Fruit fly (Drosophila melanogaster) whole organism, embryonic: ENCODE measurements around the gene SLC5A11.

ENCODE experiments used
- Asciz ChIP-seq: fragments of 200-800 bp; sonication (Bioruptor generic); optimal IDR thresholded peaks from 2 replicates; lab custom pipeline; 2017; ENCODE audit warnings: missing biosample characterization, mild to moderate bottlenecking, missing genetic modification characterization, missing genetic modification reagents
- B-H1 ChIP-seq: fragments of 200-800 bp; sonication (Bioruptor generic); IDR thresholded peaks from 3 replicates; pipeline ENCODE4 v1.3.6; 2022; ENCODE audit warnings: missing biosample characterization, missing genetic modification characterization
- Blimp-1 ChIP-seq: fragments of 200-800 bp; sonication (Bioruptor generic); optimal IDR thresholded peaks from 3 replicates; lab custom pipeline; 2018; ENCODE audit warnings: missing biosample characterization, missing genetic modification characterization, mild to moderate bottlenecking, moderate library complexity, missing genetic modification reagents
- CG10274 ChIP-seq: fragments of 200-800 bp; sonication (Bioruptor generic); optimal IDR thresholded peaks from 3 replicates; lab custom pipeline; 2017; ENCODE audit warnings: missing biosample characterization, mild to moderate bottlenecking, missing genetic modification characterization
- CG10565 ChIP-seq: fragments of 200-800 bp; sonication (Bioruptor generic); optimal IDR thresholded peaks from 3 replicates; lab custom pipeline; 2016; ENCODE audit warnings: missing biosample characterization, mild to moderate bottlenecking, missing genetic modification characterization
- CG10654 ChIP-seq: fragments of 200-800 bp; sonication (Bioruptor generic); optimal IDR thresholded peaks from 2 replicates; lab custom pipeline; 2016; ENCODE audit warnings: missing biosample characterization, missing genetic modification characterization
- CG11456 ChIP-seq: fragments of 200-800 bp; sonication (Bioruptor generic); IDR thresholded peaks from 3 replicates; pipeline ENCODE4 v1.3.6; 2022; ENCODE audit warnings: missing biosample characterization, missing genetic modification characterization
- CG11695 ChIP-seq: fragments of 200-800 bp; sonication (Bioruptor generic); IDR thresholded peaks from 3 replicates; pipeline ENCODE4 v1.3.6; 2022; ENCODE audit warnings: missing biosample characterization, missing genetic modification characterization
- CG15514 ChIP-seq: fragments of 200-800 bp; sonication (Bioruptor generic); optimal IDR thresholded peaks from 3 replicates; lab custom pipeline; 2017; ENCODE audit warnings: missing biosample characterization, missing genetic modification characterization, mild to moderate bottlenecking, moderate library complexity, missing genetic modification reagents
- CG16779 ChIP-seq: fragments of 200-800 bp; sonication (Bioruptor generic); IDR thresholded peaks from 2 replicates; pipeline ENCODE4 v1.3.6; 2022; ENCODE audit warnings: missing biosample characterization, missing genetic modification characterization
- CG2712 ChIP-seq: fragments of 200-800 bp; optimal IDR thresholded peaks from 3 replicates; lab custom pipeline; 2019; ENCODE audit warnings: missing biosample characterization, mild to moderate bottlenecking, missing genetic modification characterization, moderate library complexity
- CG31441 ChIP-seq: fragments of 200-800 bp; sonication (Bioruptor generic); IDR thresholded peaks from 2 replicates; pipeline ENCODE4 v1.3.6; 2022; ENCODE audit warnings: missing biosample characterization, missing genetic modification characterization
- CG3838 ChIP-seq: fragments of 200-800 bp; sonication (Bioruptor generic); optimal IDR thresholded peaks from 3 replicates; lab custom pipeline; 2016; ENCODE audit warnings: missing biosample characterization, missing genetic modification characterization
- CG4730 ChIP-seq: fragments of 200-800 bp; sonication (Bioruptor generic); IDR thresholded peaks from 2 replicates; pipeline ENCODE4 v1.3.6; 2022; ENCODE audit warnings: missing biosample characterization, missing genetic modification characterization
- CG6683 ChIP-seq: fragments of 200-800 bp; sonication (Bioruptor generic); optimal IDR thresholded peaks from 2 replicates; lab custom pipeline; 2017; ENCODE audit warnings: missing biosample characterization, mild to moderate bottlenecking, missing genetic modification characterization, missing genetic modification reagents
- CG6765 ChIP-seq: fragments of 200-800 bp; sonication (Bioruptor generic); optimal IDR thresholded peaks from 3 replicates; lab custom pipeline; 2017; ENCODE audit warnings: missing biosample characterization, mild to moderate bottlenecking, missing genetic modification characterization
- CG7987 ChIP-seq: fragments of 200-800 bp; sonication (Bioruptor generic); optimal IDR thresholded peaks from 2 replicates; lab custom pipeline; 2018; ENCODE audit warnings: missing biosample characterization, mild to moderate bottlenecking, missing genetic modification characterization, moderate library complexity
- CG9215 ChIP-seq: fragments of 200-800 bp; sonication (Bioruptor generic); IDR thresholded peaks from 2 replicates; pipeline ENCODE4 v1.3.6; 2022; ENCODE audit warnings: missing biosample characterization, missing genetic modification characterization
- CG9437 ChIP-seq: fragments of 200-800 bp; sonication (Bioruptor generic); optimal IDR thresholded peaks from 2 replicates; lab custom pipeline; 2018; ENCODE audit warnings: missing biosample characterization, mild to moderate bottlenecking, missing genetic modification characterization
- CG9797 ChIP-seq: fragments of 200-800 bp; sonication (Bioruptor generic); optimal IDR thresholded peaks from 3 replicates; lab custom pipeline; 2018; ENCODE audit warnings: missing biosample characterization, mild to moderate bottlenecking, missing genetic modification characterization
- CG9932 ChIP-seq: fragments of 200-800 bp; sonication (Bioruptor generic); IDR thresholded peaks from 2 replicates; pipeline ENCODE4 v1.3.6; 2022; ENCODE audit warnings: missing biosample characterization, missing genetic modification characterization
- Camta ChIP-seq: fragments of 200-800 bp; sonication (Bioruptor generic); optimal IDR thresholded peaks from 2 replicates; lab custom pipeline; 2016; ENCODE audit warnings: missing biosample characterization, missing genetic modification characterization
- Dp ChIP-seq: fragments of 200-800 bp; sonication (Bioruptor generic); optimal IDR thresholded peaks from 2 replicates; lab custom pipeline; 2018; ENCODE audit warnings: missing biosample characterization, mild to moderate bottlenecking, missing genetic modification characterization, moderate library complexity
- Fer3 ChIP-seq: fragments of 200-800 bp; sonication (Bioruptor generic); optimal IDR thresholded peaks from 2 replicates; lab custom pipeline; 2018; ENCODE audit warnings: missing biosample characterization, mild to moderate bottlenecking, missing genetic modification characterization, moderate library complexity
- HmgZ ChIP-seq: fragments of 200-800 bp; sonication (Bioruptor generic); optimal IDR thresholded peaks from 2 replicates; lab custom pipeline; 2018; ENCODE audit warnings: missing biosample characterization, mild to moderate bottlenecking, missing genetic modification characterization
- Hr51 ChIP-seq, 2 experiments: fragments of 200-800 bp; sonication (Bioruptor generic); optimal IDR thresholded peaks; 2 replicates in 1 of 2; 3 replicates in 1 of 2; lab custom pipeline; 2016 to 2018; ENCODE audit warnings: missing biosample characterization in 2 of 2, missing genetic modification characterization in 2 of 2, mild to moderate bottlenecking in 1 of 2, moderate library complexity in 1 of 2
- Kr ChIP-seq: fragments of 200-800 bp; sonication (Bioruptor generic); optimal IDR thresholded peaks from 2 replicates; lab custom pipeline; 2017; ENCODE audit warnings: missing biosample characterization, mild to moderate bottlenecking, missing genetic modification characterization
- Med ChIP-seq: fragments of 200-800 bp; sonication (Bioruptor generic); peaks from one replicate; lab custom pipeline; 2016; ENCODE audit warnings: missing biosample characterization, missing genetic modification characterization, mild to moderate bottlenecking, inconsistent platforms, moderate library complexity
- Nf-YB ChIP-seq: fragments of 200-800 bp; sonication (Bioruptor generic); optimal IDR thresholded peaks from 3 replicates; lab custom pipeline; 2019; ENCODE audit warnings: missing biosample characterization, mild to moderate bottlenecking, missing genetic modification characterization, moderate library complexity
- Opbp ChIP-seq: fragments of 200-800 bp; sonication (Bioruptor generic); IDR thresholded peaks from 3 replicates; pipeline ENCODE4 v1.3.6; 2022; ENCODE audit warnings: missing biosample characterization, missing genetic modification characterization; ENCODE audit not compliant: partially characterized antibody
- Ptx1 ChIP-seq: fragments of 200-800 bp; sonication (Bioruptor generic); IDR thresholded peaks from 2 replicates; pipeline ENCODE4 v1.3.6; 2022; ENCODE audit warnings: missing biosample characterization, missing genetic modification characterization
- Rfx ChIP-seq: fragments of 200-800 bp; sonication (Bioruptor generic); IDR thresholded peaks from 2 replicates; pipeline ENCODE4 v1.3.6; 2022; ENCODE audit warnings: missing biosample characterization, missing genetic modification characterization
- Rx ChIP-seq: fragments of 200-800 bp; sonication (Bioruptor generic); IDR thresholded peaks from 2 replicates; pipeline ENCODE4 v1.3.6; 2022; ENCODE audit warnings: missing biosample characterization, missing genetic modification characterization
- disco-r ChIP-seq: fragments of 200-800 bp; sonication (Bioruptor generic); optimal IDR thresholded peaks from 2 replicates; lab custom pipeline; 2016; ENCODE audit warnings: missing biosample characterization, missing genetic modification characterization
- gcm ChIP-seq: fragments of 200-800 bp; sonication (Bioruptor generic); optimal IDR thresholded peaks from 2 replicates; lab custom pipeline; 2019; ENCODE audit warnings: missing biosample characterization, mild to moderate bottlenecking, missing genetic modification characterization, moderate library complexity
- gfzf ChIP-seq: fragments of 200-800 bp; sonication (Bioruptor generic); optimal IDR thresholded peaks from 2 replicates; lab custom pipeline; 2016; ENCODE audit warnings: missing biosample characterization, mild to moderate bottlenecking, missing genetic modification characterization, moderate library complexity
- gro ChIP-seq: fragments of 200-800 bp; sonication (Bioruptor generic); optimal IDR thresholded peaks from 2 replicates; lab custom pipeline; 2016; ENCODE audit warnings: missing biosample characterization, missing genetic modification characterization
- kah ChIP-seq: fragments of 200-800 bp; sonication (Bioruptor generic); optimal IDR thresholded peaks from 2 replicates; lab custom pipeline; 2018; ENCODE audit warnings: missing biosample characterization, mild to moderate bottlenecking, missing genetic modification characterization
- lilli ChIP-seq: fragments of 200-800 bp; sonication (Bioruptor generic); optimal IDR thresholded peaks from 3 replicates; lab custom pipeline; 2016; ENCODE audit warnings: missing biosample characterization, missing genetic modification characterization
- maf-S ChIP-seq: fragments of 200-800 bp; sonication (Bioruptor generic); optimal IDR thresholded peaks from 2 replicates; lab custom pipeline; 2016; ENCODE audit warnings: missing biosample characterization, missing genetic modification characterization
- mirr ChIP-seq: fragments of 200-800 bp; sonication (Bioruptor generic); optimal IDR thresholded peaks from 3 replicates; lab custom pipeline; 2018; ENCODE audit warnings: missing biosample characterization, mild to moderate bottlenecking, missing genetic modification characterization
- p53 ChIP-seq: fragments of 200-800 bp; sonication (Bioruptor generic); optimal IDR thresholded peaks from 2 replicates; lab custom pipeline; 2016; ENCODE audit warnings: missing biosample characterization, missing genetic modification characterization
- row ChIP-seq: fragments of 200-800 bp; sonication (Bioruptor generic); IDR thresholded peaks from 3 replicates; pipeline ENCODE4 v1.3.6; 2022; ENCODE audit warnings: missing biosample characterization, missing genetic modification characterization
- sens ChIP-seq: fragments of 200-800 bp; sonication (Bioruptor generic); peaks from one replicate; lab custom pipeline; 2016; ENCODE audit warnings: missing biosample characterization, missing genetic modification characterization
- shn ChIP-seq: fragments of 200-800 bp; sonication (Bioruptor generic); optimal IDR thresholded peaks from 3 replicates; lab custom pipeline; 2016; ENCODE audit warnings: missing biosample characterization, missing genetic modification characterization
- slou ChIP-seq: fragments of 200-800 bp; sonication (Bioruptor generic); optimal IDR thresholded peaks from 3 replicates; lab custom pipeline; 2016; ENCODE audit warnings: missing biosample characterization, missing genetic modification characterization
- sqz ChIP-seq: fragments of 200-800 bp; sonication (Bioruptor generic); optimal IDR thresholded peaks from 3 replicates; lab custom pipeline; 2018; ENCODE audit warnings: missing biosample characterization, mild to moderate bottlenecking, missing genetic modification characterization
- sr ChIP-seq: fragments of 200-800 bp; sonication (Bioruptor generic); IDR thresholded peaks from 3 replicates; pipeline ENCODE4 v1.3.6; 2022; ENCODE audit warnings: missing biosample characterization, missing genetic modification characterization
- vfl ChIP-seq: fragments of 200-800 bp; sonication (Bioruptor generic); optimal IDR thresholded peaks from 2 replicates; lab custom pipeline; 2016; ENCODE audit warnings: missing biosample characterization, missing genetic modification characterization
- wdn ChIP-seq: fragments of 200-800 bp; sonication (Bioruptor generic); IDR thresholded peaks from 2 replicates; pipeline ENCODE4 v1.3.6; 2022; ENCODE audit warnings: missing biosample characterization, missing genetic modification characterization

Gene SLC5A11

DNA sequence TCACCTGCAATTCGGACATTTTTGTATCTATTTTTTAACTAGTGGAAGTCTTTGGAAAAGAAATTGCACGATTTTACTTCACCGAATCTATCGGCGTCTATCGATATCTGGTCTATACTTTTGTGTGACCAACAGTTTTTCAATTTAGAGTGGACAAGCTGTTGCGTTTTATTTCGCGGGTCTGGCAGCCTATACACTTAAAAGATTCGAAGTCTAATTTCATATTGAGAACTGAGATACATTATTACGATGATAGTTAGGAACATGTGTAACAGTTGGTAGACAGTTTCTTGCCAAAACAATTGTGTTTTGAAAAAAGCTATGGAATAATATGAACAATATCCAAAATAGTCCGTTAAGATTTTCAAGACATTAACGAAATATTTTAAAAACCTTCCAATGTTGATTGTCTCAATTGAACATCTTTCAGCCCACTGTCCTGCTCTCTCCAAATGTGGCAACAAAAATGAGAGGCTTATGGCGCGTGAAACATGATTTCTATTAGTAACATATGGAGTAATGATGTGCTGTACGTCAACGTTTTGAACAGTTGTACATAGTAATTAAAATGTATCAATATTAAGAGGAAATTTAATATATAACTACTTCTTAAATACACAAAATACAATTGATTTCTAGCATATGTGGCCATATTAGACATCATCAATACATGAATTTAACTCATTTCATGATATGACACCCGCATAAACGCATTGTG lies 42.5 kb downstream of the SLC5A11 start, which contains the start of gene Acbp1 (continued):
- TF ChIP-seq Camta (GFP tag; lab: Kevin White, UChicago), result peak; percentile 95
- peak; percentile 95 for TF ChIP-seq maf-S (GFP tag; lab: Kevin White, UChicago)
- peak; percentile 92 for TF ChIP-seq Kr (GFP tag; lab: Kevin White, UChicago)
- peak; percentile 87 for TF ChIP-seq B-H1 (GFP tag; lab: Robert Waterston, UW)
- peak; percentile 82 for TF ChIP-seq disco-r (GFP tag; lab: Kevin White, UChicago)
- TF ChIP-seq CG10654 (GFP tag; lab: Kevin White, UChicago), result peak; percentile 92
- TF ChIP-seq CG10274 (GFP tag; lab: Kevin White, UChicago), result peak; percentile 83
- TF ChIP-seq lilli (GFP tag; lab: Kevin White, UChicago), result peak; percentile 97
- peak; percentile 93 for TF ChIP-seq CG7987 (GFP tag; lab: Kevin White, UChicago)
- TF ChIP-seq HmgZ, result peak; percentile 97
- peak; percentile 82 for TF ChIP-seq CG16779
- peak; percentile 99 for TF ChIP-seq Med
- TF ChIP-seq Blimp-1 (GFP tag; lab: Kevin White, UChicago), result peak; percentile 96
- TF ChIP-seq Rfx (GFP tag; lab: Robert Waterston, UW), result peak; percentile 92
- peak; percentile 99 for TF ChIP-seq sens (GFP tag; lab: Kevin White, UChicago)
- peak; percentile 96 for TF ChIP-seq shn (GFP tag; lab: Kevin White, UChicago)
- TF ChIP-seq CG11695 (GFP tag; lab: Robert Waterston, UW), result peak; percentile 94
- peak; percentile 93 for TF ChIP-seq vfl (GFP tag; lab: Kevin White, UChicago)
- TF ChIP-seq CG3838, result peak; percentile 82
- peak; percentile 96 for TF ChIP-seq CG9932 (GFP tag; lab: Robert Waterston, UW)
- TF ChIP-seq CG4730 (GFP tag; lab: Robert Waterston, UW), result peak; percentile 88
- TF ChIP-seq row (GFP tag; lab: Robert Waterston, UW), result peak; percentile 97
- peak; percentile 78 for TF ChIP-seq Opbp (GFP tag; lab: Robert Waterston, UW)
- TF ChIP-seq CG10565 (GFP tag; lab: Kevin White, UChicago), result peak; percentile 81
- TF ChIP-seq CG6683, result peak; percentile 94
- peak; percentile 97 for TF ChIP-seq Fer3
- TF ChIP-seq CG31441 (GFP tag; lab: Robert Waterston, UW), result peak; percentile 97
- peak; percentile 84 for TF ChIP-seq gfzf (GFP tag; lab: Kevin White, UChicago)
- TF ChIP-seq mirr (GFP tag; lab: Kevin White, UChicago), result peak; percentile 97
- TF ChIP-seq CG6765, result peak; percentile 98
- peak; percentile 89 for TF ChIP-seq CG9215 (GFP tag; lab: Robert Waterston, UW)
- TF ChIP-seq Dp (GFP tag; lab: Kevin White, UChicago), result peak; percentile 61
- peak; percentile 99 for TF ChIP-seq CG2712
- TF ChIP-seq CG9797 (GFP tag; lab: Kevin White, UChicago), result peak; percentile 89
- TF ChIP-seq kah, result peak; percentile 93
- peak; percentile 91 for TF ChIP-seq CG11456 (GFP tag; lab: Robert Waterston, UW)
- peak; percentile 89 for TF ChIP-seq CG15514 (GFP tag; lab: Kevin White, UChicago)
- peak; percentile 74 for TF ChIP-seq slou (GFP tag; lab: Kevin White, UChicago)
- TF ChIP-seq wdn, result peak; percentile 86
- peak; percentile 91 to 99 for TF ChIP-seq Hr51 (GFP tag; optimal IDR thresholded peaks at IDR 0.05; lab: Kevin White, UChicago)
- peak; percentile 94 for TF ChIP-seq gro (GFP tag; lab: Kevin White, UChicago)
- peak; percentile 93 for TF ChIP-seq CG9437
- TF ChIP-seq gcm (GFP tag; lab: Kevin White, UChicago), result peak; percentile 99
- peak; percentile 93 for TF ChIP-seq p53
- peak; percentile 90 for TF ChIP-seq Nf-YB (GFP tag; lab: Kevin White, UChicago)
- peak; percentile 45; the same call in 1 of the 3 replicates for TF ChIP-seq sr (GFP tag; lab: Robert Waterston, UW)
- TF ChIP-seq Asciz (GFP tag; lab: Kevin White, UChicago), result peak; percentile 97
- peak; percentile 80 for TF ChIP-seq Rx (GFP tag; lab: Robert Waterston, UW)
- peak; percentile 93 for TF ChIP-seq Ptx1 (GFP tag; lab: Robert Waterston, UW)
- peak; percentile 95 for TF ChIP-seq sqz
